Fruit fly (Drosophila melanogaster): ENCODE data around the gene gwl.

Gene gwl

dm6 chr3R:18798759-18799158, 52.6 kb downstream of the gwl start:
- TF ChIP-seq Ada2b (GFP tag; IDR thresholded peaks at IDR 0.05) = no peak
- no peak for TF ChIP-seq CG11398 (GFP tag; optimal IDR thresholded peaks at IDR 0.05)
- no peak for TF ChIP-seq run (tag; optimal IDR thresholded peaks at IDR 0.05)
- TF ChIP-seq dati (GFP tag; IDR thresholded peaks at IDR 0.05) = no peak
- no peak for TF ChIP-seq CG18262 (tag; optimal IDR thresholded peaks at IDR 0.05)
- no peak for TF ChIP-seq CG8290 (GFP tag; optimal IDR thresholded peaks at IDR 0.05)
- peak in 1 of 2 experiments; percentile 18 for TF ChIP-seq CG8290 (tag; optimal IDR thresholded peaks at IDR 0.05)
- TF ChIP-seq CG18476 (GFP tag; optimal IDR thresholded peaks at IDR 0.05) = no peak
- TF ChIP-seq gcm (GFP tag; optimal IDR thresholded peaks at IDR 0.05) = no peak
- no peak for TF ChIP-seq pb (GFP tag; optimal IDR thresholded peaks at IDR 0.05)
- no peak for TF ChIP-seq maf-S (GFP tag; optimal IDR thresholded peaks at IDR 0.05)
- TF ChIP-seq cwo (GFP tag; optimal IDR thresholded peaks at IDR 0.05) = no peak
- TF ChIP-seq Lpt (GFP tag; optimal IDR thresholded peaks at IDR 0.05) = no peak
- no peak for TF ChIP-seq z (GFP tag; IDR thresholded peaks at IDR 0.05)
- no peak for TF ChIP-seq Dfd (GFP tag; optimal IDR thresholded peaks at IDR 0.05)
- no peak for TF ChIP-seq fd64A (GFP tag; optimal IDR thresholded peaks at IDR 0.05)
- no peak for TF ChIP-seq Spps (tag; optimal IDR thresholded peaks at IDR 0.05)
- no peak for TF ChIP-seq vfl (GFP tag; optimal IDR thresholded peaks at IDR 0.05)
- TF ChIP-seq CG6689 (GFP tag; IDR thresholded peaks at IDR 0.05) = no peak
- no peak for TF ChIP-seq TFAM (GFP tag; optimal IDR thresholded peaks at IDR 0.05)
- TF ChIP-seq D19B (GFP tag; optimal IDR thresholded peaks at IDR 0.05) = no peak
- TF ChIP-seq Deaf1 (tag; optimal IDR thresholded peaks at IDR 0.05) = no peak
- TF ChIP-seq ssp (GFP tag; IDR thresholded peaks at IDR 0.05) = no peak
- TF ChIP-seq CG4424 (GFP tag; optimal IDR thresholded peaks at IDR 0.05) = no peak
- no peak for TF ChIP-seq CG3847 (GFP tag; IDR thresholded peaks at IDR 0.05)
- no peak for TF ChIP-seq CG10267 (tag; optimal IDR thresholded peaks at IDR 0.05)
- no peak for TF ChIP-seq nerfin-1 (tag; optimal IDR thresholded peaks at IDR 0.05)
- TF ChIP-seq abd-A (tag; optimal IDR thresholded peaks at IDR 0.05) = no peak
- no peak for TF ChIP-seq NC2β (GFP tag; optimal IDR thresholded peaks at IDR 0.05)
- no peak for TF ChIP-seq CG10462 (GFP tag; optimal IDR thresholded peaks at IDR 0.05)
- peak; percentile 28 for TF ChIP-seq CTCF (GFP tag; optimal IDR thresholded peaks at IDR 0.05)
- TF ChIP-seq Lhr (GFP tag; optimal IDR thresholded peaks at IDR 0.05) = no peak
- TF ChIP-seq Fer2 (tag; optimal IDR thresholded peaks at IDR 0.05) = no peak
- no peak for TF ChIP-seq ac (GFP tag; optimal IDR thresholded peaks at IDR 0.05)
- TF ChIP-seq pum (GFP tag; optimal IDR thresholded peaks at IDR 0.05) = no peak
- no peak for TF ChIP-seq sens-2 (GFP tag; IDR thresholded peaks at IDR 0.05)
- no peak for TF ChIP-seq CG7839 (tag; optimal IDR thresholded peaks at IDR 0.05)
- TF ChIP-seq Rfx (GFP tag; IDR thresholded peaks at IDR 0.05) = peak; percentile 8; the same call in 1 of the 2 replicates
- TF ChIP-seq CG3281 (GFP tag; optimal IDR thresholded peaks at IDR 0.05) = no peak
- no peak for TF ChIP-seq Antp (GFP tag; optimal IDR thresholded peaks at IDR 0.05)
- no peak for TF ChIP-seq ems (GFP tag; optimal IDR thresholded peaks at IDR 0.05)
- no peak for TF ChIP-seq vnd (GFP tag; IDR thresholded peaks at IDR 0.05; ENCODE audit: partially characterized antibody)
- TF ChIP-seq CG9727 (GFP tag; optimal IDR thresholded peaks at IDR 0.05) = no peak
- TF ChIP-seq CG13287 (GFP tag; IDR thresholded peaks at IDR 0.05; ENCODE audit: partially characterized antibody) = 0 out of 2 replicates have a peak, but pooled peaks have one; percentile 7
- no peak for TF ChIP-seq CG4854 (GFP tag; optimal IDR thresholded peaks at IDR 0.05)
- no peak for TF ChIP-seq Ssrp (tag; optimal IDR thresholded peaks at IDR 0.05)
- TF ChIP-seq Xrp1 (GFP tag; IDR thresholded peaks at IDR 0.05) = no peak
- no peak for TF ChIP-seq CG9817 (tag; optimal IDR thresholded peaks at IDR 0.05)
- TF ChIP-seq ERR (GFP tag; optimal IDR thresholded peaks at IDR 0.05) = peak; percentile 84
- TF ChIP-seq chinmo (GFP tag; IDR thresholded peaks at IDR 0.05; ENCODE audit: partially characterized antibody) = 0 out of 4 replicates have a peak, but pooled peaks have one; percentile 26
- no peak for TF ChIP-seq tio (GFP tag; optimal IDR thresholded peaks at IDR 0.05)
- TF ChIP-seq ftz-f1 (GFP tag; optimal IDR thresholded peaks at IDR 0.05) = peak; percentile 80
- peak; percentile 77 for TF ChIP-seq onecut (GFP tag; IDR thresholded peaks at IDR 0.05)
